Worm (Caenorhabditis elegans) whole organism, late embryonic: ENCODE measurements around the gene fbxa-218.
"Not testable (repeated sequence)": the region's sequence is repeated elsewhere in the genome, so short reads cannot be mapped to it uniquely, and the experiment has no call there.

Experiments
- C08G9.2 ChIP-seq: sonication (generic microtip); optimal IDR thresholded peaks from 2 replicates; lab custom pipeline; 2016; ENCODE audit warnings: mild to moderate bottlenecking, missing genetic modification characterization, moderate library complexity, missing compliant biosample characterization
- C38D4.7 ChIP-seq: fragments of 200-800 bp; sonication (Bioruptor generic); optimal IDR thresholded peaks from 2 replicates; lab custom pipeline; 2018; ENCODE audit warnings: mild to moderate bottlenecking, missing genetic modification characterization, moderate library complexity, missing compliant biosample characterization
- F13H6.1 ChIP-seq: sonication (generic microtip); optimal IDR thresholded peaks from 2 replicates; lab custom pipeline; 2016; ENCODE audit warnings: missing genetic modification characterization, missing compliant biosample characterization
- K02D7.2 ChIP-seq: sonication (generic microtip); optimal IDR thresholded peaks from 2 replicates; lab custom pipeline; 2017; ENCODE audit warnings: mild to moderate bottlenecking, missing genetic modification characterization, missing compliant biosample characterization
- Y22D7AL.16 ChIP-seq: sonication (generic microtip); optimal IDR thresholded peaks from 2 replicates; lab custom pipeline; 2016; ENCODE audit warnings: missing genetic modification characterization, missing compliant biosample characterization
- ama-1 ChIP-seq: fragments of 150-350 bp; optimal IDR thresholded peaks from 2 replicates; lab custom pipeline; 2014
- ceh-2 ChIP-seq: sonication (generic microtip); optimal IDR thresholded peaks from 2 replicates; lab custom pipeline; 2016; ENCODE audit warnings: missing genotype, missing genetic modification characterization, missing compliant biosample characterization
- ceh-24 ChIP-seq: sonication (generic microtip); optimal IDR thresholded peaks from 2 replicates; lab custom pipeline; 2016; ENCODE audit warnings: mild to moderate bottlenecking, missing genetic modification characterization, missing compliant biosample characterization
- ceh-31 ChIP-seq: sonication (generic microtip); optimal IDR thresholded peaks from 2 replicates; lab custom pipeline; 2016; ENCODE audit warnings: missing genetic modification characterization, missing compliant biosample characterization
- ceh-34 ChIP-seq: sonication (generic microtip); optimal IDR thresholded peaks from 2 replicates; lab custom pipeline; 2016; ENCODE audit warnings: mild to moderate bottlenecking, missing genetic modification characterization, missing compliant biosample characterization
- ceh-45 ChIP-seq: fragments of 200-800 bp; sonication (Bioruptor generic); IDR thresholded peaks from 2 replicates; pipeline ENCODE4 v1.3.6; 2022; ENCODE audit warnings: missing genetic modification reagents, missing genetic modification characterization, missing compliant biosample characterization
- ceh-48 ChIP-seq: sonication (generic microtip); optimal IDR thresholded peaks from 2 replicates; lab custom pipeline; 2016; ENCODE audit warnings: missing genetic modification characterization, inconsistent platforms, missing compliant biosample characterization
- ceh-6 ChIP-seq: fragments of 200-800 bp; sonication (Bioruptor generic); optimal IDR thresholded peaks from 2 replicates; lab custom pipeline; 2018; ENCODE audit warnings: mild to moderate bottlenecking, missing genetic modification characterization, missing compliant biosample characterization
- ceh-9 ChIP-seq: sonication (generic microtip); optimal IDR thresholded peaks from 2 replicates; lab custom pipeline; 2016; ENCODE audit warnings: mild to moderate bottlenecking, missing genetic modification characterization, inconsistent platforms, missing compliant biosample characterization
- che-1 ChIP-seq: sonication (generic microtip); optimal IDR thresholded peaks from 2 replicates; lab custom pipeline; 2016; ENCODE audit warnings: mild to moderate bottlenecking, missing genetic modification characterization, missing compliant biosample characterization
- dve-1 ChIP-seq: sonication (generic microtip); optimal IDR thresholded peaks from 2 replicates; lab custom pipeline; 2017; ENCODE audit warnings: antibody characterized with exemption, mild to moderate bottlenecking, missing genetic modification characterization, missing compliant biosample characterization
- elt-4 ChIP-seq: sonication (generic microtip); optimal IDR thresholded peaks from 2 replicates; lab custom pipeline; 2016; ENCODE audit warnings: missing genetic modification characterization, missing compliant biosample characterization
- eyg-1 ChIP-seq: sonication (generic microtip); optimal IDR thresholded peaks from 2 replicates; lab custom pipeline; 2016; ENCODE audit warnings: missing genotype, missing genetic modification characterization, missing compliant biosample characterization
- fax-1 ChIP-seq: sonication (generic microtip); optimal IDR thresholded peaks from 2 replicates; lab custom pipeline; 2016; ENCODE audit warnings: missing genotype, missing genetic modification characterization, missing compliant biosample characterization
- fkh-10 ChIP-seq: fragments of 150-350 bp; optimal IDR thresholded peaks from 2 replicates; lab custom pipeline; 2014; ENCODE audit warnings: missing biosample characterization, missing genetic modification reagents, missing genetic modification characterization
- fkh-6 ChIP-seq: sonication (generic microtip); optimal IDR thresholded peaks from 2 replicates; lab custom pipeline; 2016; ENCODE audit warnings: missing genetic modification characterization, missing compliant biosample characterization
- hlh-13 ChIP-seq: fragments of 200-800 bp; sonication (Bioruptor generic); optimal IDR thresholded peaks from 2 replicates; lab custom pipeline; 2018; ENCODE audit warnings: mild to moderate bottlenecking, missing genetic modification characterization, missing compliant biosample characterization
- hlh-15 ChIP-seq: sonication (generic microtip); optimal IDR thresholded peaks from 2 replicates; lab custom pipeline; 2016; ENCODE audit warnings: missing genetic modification characterization, missing compliant biosample characterization
- hlh-8 ChIP-seq: sonication (generic microtip); optimal IDR thresholded peaks from 2 replicates; lab custom pipeline; 2016; ENCODE audit warnings: missing genotype, missing genetic modification characterization, missing compliant biosample characterization
- madf-2 ChIP-seq: sonication (generic microtip); optimal IDR thresholded peaks from 2 replicates; lab custom pipeline; 2017; ENCODE audit warnings: missing genetic modification characterization, missing compliant biosample characterization
- nhr-11 ChIP-seq: fragments of 150-350 bp; optimal IDR thresholded peaks from 2 replicates; lab custom pipeline; 2014; ENCODE audit warnings: missing biosample characterization, missing genetic modification characterization
- nhr-232 ChIP-seq: sonication (generic microtip); optimal IDR thresholded peaks from 2 replicates; lab custom pipeline; 2016; ENCODE audit warnings: missing genetic modification characterization, missing compliant biosample characterization
- odd-2 ChIP-seq: sonication (generic microtip); optimal IDR thresholded peaks from 2 replicates; lab custom pipeline; 2017; ENCODE audit warnings: antibody characterized with exemption, mild to moderate bottlenecking, missing genetic modification characterization, missing compliant biosample characterization
- pag-3 ChIP-seq: sonication (generic microtip); optimal IDR thresholded peaks from 2 replicates; lab custom pipeline; 2016; ENCODE audit warnings: missing compliant biosample characterization, missing genetic modification characterization, borderline replicate concordance
- pat-9 ChIP-seq: fragments of 200-800 bp; sonication (Bioruptor generic); optimal IDR thresholded peaks from 2 replicates; lab custom pipeline; 2018; ENCODE audit warnings: mild to moderate bottlenecking, missing genetic modification characterization, moderate library complexity, missing compliant biosample characterization
- pqm-1 ChIP-seq: sonication (generic microtip); optimal IDR thresholded peaks from 2 replicates; lab custom pipeline; 2016; ENCODE audit warnings: missing genetic modification characterization, missing compliant biosample characterization
- pros-1 ChIP-seq: fragments of 150-350 bp; optimal IDR thresholded peaks from 2 replicates; lab custom pipeline; 2014; ENCODE audit warnings: missing biosample characterization, missing genetic modification reagents, missing genetic modification characterization
- sdc-2 ChIP-seq: sonication (generic microtip); optimal IDR thresholded peaks from 2 replicates; lab custom pipeline; 2016; ENCODE audit warnings: missing genotype, missing genetic modification characterization, missing compliant biosample characterization
- sox-2 ChIP-seq: fragments of 200-800 bp; sonication (Bioruptor generic); IDR thresholded peaks from 2 replicates; pipeline ENCODE4 v1.3.6; 2022; ENCODE audit warnings: missing genetic modification reagents, missing genetic modification characterization, missing compliant biosample characterization
- tbx-2 ChIP-seq: sonication (generic microtip); optimal IDR thresholded peaks from 2 replicates; lab custom pipeline; 2016; ENCODE audit warnings: missing genetic modification characterization, missing compliant biosample characterization
- tbx-7 ChIP-seq: sonication (generic microtip); optimal IDR thresholded peaks from 2 replicates; lab custom pipeline; 2016; ENCODE audit warnings: missing genotype, missing genetic modification characterization, missing compliant biosample characterization
- ttx-3 ChIP-seq: sonication (generic microtip); optimal IDR thresholded peaks from 2 replicates; lab custom pipeline; 2016; ENCODE audit warnings: missing genetic modification reagents, missing genetic modification characterization, missing compliant biosample characterization
- ztf-16 ChIP-seq: sonication (generic microtip); optimal IDR thresholded peaks from 2 replicates; lab custom pipeline; 2017; ENCODE audit warnings: missing genetic modification characterization, missing compliant biosample characterization

Gene fbxa-218

ce11 chrIII:12436215-12436614, at the start of gene fbxa-218:
fbxa-218 (plus strand) TSS chrIII:12436515.
- no peak for TF ChIP-seq ama-1 (lab: Kevin White, UChicago)
- no peak for TF ChIP-seq pros-1
- no peak for TF ChIP-seq tbx-7
- TF ChIP-seq dve-1 (tag; lab: Kevin White, UChicago), result no peak
- TF ChIP-seq ceh-2 (tag; lab: Kevin White, UChicago), result no peak
- no peak for TF ChIP-seq sox-2 (GFP tag; lab: Robert Waterston, UW)
- no peak for TF ChIP-seq ceh-6
- TF ChIP-seq madf-2 (tag; lab: Kevin White, UChicago), result no peak
- TF ChIP-seq ceh-9, result no peak
- no peak for TF ChIP-seq pat-9 (tag; lab: Kevin White, UChicago)
- no peak for TF ChIP-seq ceh-24
- no peak for TF ChIP-seq nhr-11 (tag; lab: Kevin White, UChicago)
- TF ChIP-seq ztf-16 (tag; lab: Kevin White, UChicago), result no peak
- TF ChIP-seq hlh-13 (GFP tag; lab: Kevin White, UChicago), result no peak
- TF ChIP-seq K02D7.2 (tag; lab: Kevin White, UChicago), result no peak
- no peak for TF ChIP-seq sdc-2 (tag; lab: Kevin White, UChicago)
- no peak for TF ChIP-seq C08G9.2 (tag; lab: Kevin White, UChicago)
- no peak for TF ChIP-seq fkh-10
- TF ChIP-seq ceh-34, result no peak

ce11 chrIII:12386597-12386996, 49.7 kb upstream of the fbxa-218 start, which contains the start of gene Y49E10.30:
Y49E10.30 (plus strand) TSS chrIII:12386897.
- TF ChIP-seq ttx-3 (tag; lab: Kevin White, UChicago); nhr-232; K02D7.2 (tag; lab: Kevin White, UChicago): not testable (repeated sequence)

- TF ChIP-seq ztf-16 (tag; lab: Kevin White, UChicago) (no peak), ttx-3 (tag; lab: Kevin White, UChicago) (no peak)
- TF ChIP-seq, all 69 proteins: peak for 0
Observed at ce11 chrIII:12388106-12388505, 48.2 kb upstream of the fbxa-218 start.

- TF ChIP-seq ceh-45 (GFP tag; lab: Robert Waterston, UW), result no peak
- TF ChIP-seq che-1 (tag; lab: Kevin White, UChicago), result no peak
- TF ChIP-seq fkh-10, result no peak
- TF ChIP-seq ceh-48, result peak; percentile 44
- no peak for TF ChIP-seq hlh-15 (tag; lab: Kevin White, UChicago)
- TF ChIP-seq tbx-2 (tag; lab: Kevin White, UChicago), result no peak
- no peak for TF ChIP-seq fax-1 (tag; lab: Kevin White, UChicago)
- TF ChIP-seq pat-9 (tag; lab: Kevin White, UChicago), result no peak
- TF ChIP-seq, all 69 proteins: peak for 1
Observed at ce11 chrIII:12395085-12395484, 41.2 kb upstream of the fbxa-218 start, which contains the start of gene Y49E10.10. Y49E10.10 (plus strand) TSS chrIII:12395465.

- TF ChIP-seq hlh-15 (tag; lab: Kevin White, UChicago), result no peak
- TF ChIP-seq C38D4.7 (GFP tag; lab: Kevin White, UChicago), result no peak
- no peak for TF ChIP-seq pqm-1 (tag; lab: Kevin White, UChicago)
- no peak for TF ChIP-seq ceh-48
- TF ChIP-seq elt-4 (tag; lab: Kevin White, UChicago), result no peak
- no peak for TF ChIP-seq hlh-8 (tag; lab: Kevin White, UChicago)
- TF ChIP-seq ceh-31 (tag; lab: Kevin White, UChicago), result no peak
- TF ChIP-seq pag-3, result no peak
- no peak for TF ChIP-seq F13H6.1
- no peak for TF ChIP-seq ceh-34
- TF ChIP-seq fkh-10, result no peak
- TF ChIP-seq eyg-1 (tag; lab: Kevin White, UChicago), result no peak
- TF ChIP-seq Y22D7AL.16 (tag; lab: Kevin White, UChicago), result no peak
- no peak for TF ChIP-seq odd-2
- no peak for TF ChIP-seq C08G9.2 (tag; lab: Kevin White, UChicago)
- no peak for TF ChIP-seq sdc-2 (tag; lab: Kevin White, UChicago)
- no peak for TF ChIP-seq fkh-6
- TF ChIP-seq sox-2 (GFP tag; lab: Robert Waterston, UW), result no peak
- TF ChIP-seq, all 69 proteins: peak for 0
Observed at ce11 chrIII:12398468-12398867, 37.8 kb upstream of the fbxa-218 start.
